Worm (Caenorhabditis elegans) whole organism, late embryonic: ENCODE measurements around the gene C16D9.5.

Experiments
- ama-1 ChIP-seq: fragments of 150-350 bp; optimal IDR thresholded peaks from 2 replicates; lab custom pipeline; 2014
- ceh-14 ChIP-seq: sonication (generic microtip); optimal IDR thresholded peaks from 2 replicates; lab custom pipeline; 2016; ENCODE audit warnings: missing genotype, missing genetic modification characterization, missing compliant biosample characterization
- ceh-9 ChIP-seq: sonication (generic microtip); optimal IDR thresholded peaks from 2 replicates; lab custom pipeline; 2016; ENCODE audit warnings: mild to moderate bottlenecking, missing genetic modification characterization, inconsistent platforms, missing compliant biosample characterization
- dmd-4 ChIP-seq: sonication (generic microtip); optimal IDR thresholded peaks from 2 replicates; lab custom pipeline; 2016; ENCODE audit warnings: borderline replicate concordance, missing genetic modification characterization, missing compliant biosample characterization
- ets-4 ChIP-seq: sonication (generic microtip); optimal IDR thresholded peaks from 2 replicates; lab custom pipeline; 2016; ENCODE audit warnings: missing genetic modification characterization, missing compliant biosample characterization
- hlh-30 ChIP-seq: sonication (generic microtip); optimal IDR thresholded peaks from 2 replicates; lab custom pipeline; 2017; ENCODE audit warnings: antibody characterized with exemption, missing genetic modification characterization, missing compliant biosample characterization; ENCODE audit not compliant: insufficient read depth
- sox-2 ChIP-seq: fragments of 200-800 bp; sonication (Bioruptor generic); IDR thresholded peaks from 2 replicates; pipeline ENCODE4 v1.3.6; 2022; ENCODE audit warnings: missing genetic modification reagents, missing genetic modification characterization, missing compliant biosample characterization
- tbx-2 ChIP-seq: sonication (generic microtip); optimal IDR thresholded peaks from 2 replicates; lab custom pipeline; 2016; ENCODE audit warnings: missing genetic modification characterization, missing compliant biosample characterization
- unc-42 ChIP-seq: sonication (generic microtip); optimal IDR thresholded peaks from 2 replicates; lab custom pipeline; 2016; ENCODE audit warnings: missing genotype, missing genetic modification characterization, missing compliant biosample characterization

ce11 chrV:8221083-8221538, 24.2 kb downstream of the C16D9.5 start, which contains the start of the genes cogc-6 and air-1:
- TF ChIP-seq ama-1 (lab: Kevin White, UChicago) (no peak), dmd-4 (no peak), ceh-14 (tag; lab: Kevin White, UChicago) (no peak), hlh-30 (tag; lab: Kevin White, UChicago) (no peak), tbx-2 (no peak), ceh-9 (tag; lab: Kevin White, UChicago) (no peak), unc-42 (no peak), ets-4 (tag; lab: Kevin White, UChicago) (no peak), sox-2 (GFP tag; lab: Robert Waterston, UW) (no peak)
